Worm (Caenorhabditis elegans): Measurements from ENCODE around the gene cyp-33E3.

ce11 chrIV:8587605-8588004 lies 27.2 kb upstream of the cyp-33E3 start:
- no peak for TF ChIP-seq snpc-4 (tag; optimal IDR thresholded peaks at IDR 0.05)
- no peak for TF ChIP-seq egl-5 (tag; optimal IDR thresholded peaks at IDR 0.05)
- TF ChIP-seq nhr-28 (tag; optimal IDR thresholded peaks at IDR 0.05) = no peak
- no peak for TF ChIP-seq pha-4 (tag; optimal IDR thresholded peaks at IDR 0.05)
- no peak for TF ChIP-seq tbx-2 (tag; optimal IDR thresholded peaks at IDR 0.05)
- TF ChIP-seq lin-39 (tag; optimal IDR thresholded peaks at IDR 0.05) = no peak
- TF ChIP-seq ama-1 (optimal IDR thresholded peaks at IDR 0.05) = no peak
- no peak for TF ChIP-seq unc-62 (GFP tag; optimal IDR thresholded peaks at IDR 0.05)
- TF ChIP-seq nhr-11 (tag; optimal IDR thresholded peaks at IDR 0.05) = no peak
